Worm (Caenorhabditis elegans): Measurements from ENCODE around the gene xrn-1.

The xrn-1 gene

DNA sequence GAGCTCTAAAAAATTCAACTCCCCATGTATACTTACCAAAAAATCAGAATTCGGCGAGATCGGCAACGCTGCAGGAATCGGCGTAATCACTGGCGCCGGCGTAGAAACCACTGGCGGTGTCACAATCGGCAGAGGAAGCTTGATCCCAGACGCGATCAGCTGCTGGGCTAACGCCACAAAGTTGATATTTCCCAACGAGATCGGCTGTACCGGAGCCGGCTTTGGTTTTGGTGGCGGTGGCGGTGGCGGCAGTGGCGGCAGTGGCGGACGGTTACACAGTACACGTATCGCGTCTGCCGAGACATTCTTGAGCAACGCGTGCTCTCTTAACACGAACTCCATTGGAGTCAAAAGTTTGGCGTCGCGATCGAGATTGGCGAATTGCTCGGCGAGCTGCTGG, 34.1 kb upstream of the xrn-1 start:
- TF ChIP-seq nhr-42 (GFP tag; IDR thresholded peaks at IDR 0.05) = 0 out of 2 replicates have a peak, but pooled peaks have one; percentile 9
- TF ChIP-seq ctbp-1 (GFP tag; IDR thresholded peaks at IDR 0.05) = no peak
- peak; percentile 81 for TF ChIP-seq set-16 (GFP tag; IDR thresholded peaks at IDR 0.05)
- TF ChIP-seq egl-43 (GFP tag; IDR thresholded peaks at IDR 0.05) = no peak

DNA sequence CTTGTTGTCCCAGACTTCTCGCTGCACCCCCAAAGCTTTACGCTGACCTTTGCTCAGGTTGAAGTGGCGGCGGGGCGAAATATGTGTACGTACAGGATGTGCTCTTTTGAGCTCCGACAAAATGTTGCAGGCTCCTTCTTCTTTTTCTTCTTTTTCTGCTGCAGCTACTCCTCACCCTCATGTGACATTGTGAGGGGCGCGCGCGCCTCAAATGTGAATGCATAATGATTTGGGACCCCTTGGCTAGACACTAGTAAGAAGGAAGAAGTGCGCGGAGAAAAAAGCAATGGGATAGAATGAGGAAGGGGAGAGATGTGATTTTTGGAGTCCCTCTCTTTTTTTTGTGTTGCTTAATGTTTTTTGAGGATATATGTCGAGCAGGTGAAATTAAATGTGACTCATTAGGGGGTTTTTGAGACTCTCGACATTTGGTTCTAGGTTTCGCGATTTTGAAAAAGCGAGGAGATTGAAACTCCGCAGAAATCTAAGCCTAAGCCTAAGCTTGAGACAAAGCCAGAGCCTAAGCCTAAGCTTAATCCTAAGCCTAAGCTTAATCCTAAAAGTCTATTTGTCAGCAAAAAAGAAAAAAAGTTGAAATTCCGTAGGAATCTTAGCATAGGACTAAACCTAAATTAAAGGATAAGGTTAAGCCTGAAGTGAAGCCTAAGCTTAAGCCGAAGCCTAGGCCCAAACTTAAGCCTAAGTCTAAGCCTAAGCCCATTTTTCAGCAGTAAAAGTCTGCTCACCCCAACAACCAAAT, 31.8 kb upstream of the xrn-1 start:
- TF ChIP-seq ceh-20 (GFP tag; IDR thresholded peaks at IDR 0.05) = peak; percentile 59; the same call in 1 of the 2 replicates
- TF ChIP-seq skn-1 (tag; optimal IDR thresholded peaks at IDR 0.05) = no peak
- TF ChIP-seq F26F4.8 (GFP tag; conservative IDR thresholded peaks at IDR 0.05) = no peak
- TF ChIP-seq nhr-111 (GFP tag; optimal IDR thresholded peaks at IDR 0.05) = no peak
- TF ChIP-seq lsy-2 (tag; optimal IDR thresholded peaks at IDR 0.05) = peak; percentile 32 to 46
- TF ChIP-seq attf-4 (tag; optimal IDR thresholded peaks at IDR 0.05) = no peak
- TF ChIP-seq nhr-237 (tag; optimal IDR thresholded peaks at IDR 0.05) = no peak
- no peak for TF ChIP-seq hmg-1.1 (GFP tag; IDR thresholded peaks at IDR 0.05)
- TF ChIP-seq Y48G9A.11 (GFP tag; IDR thresholded peaks at IDR 0.05) = 0 out of 2 replicates have a peak, but pooled peaks have one; percentile 11
- no peak for TF ChIP-seq T26A8.4 (GFP tag; IDR thresholded peaks at IDR 0.05)
- no peak for TF ChIP-seq php-3 (GFP tag; IDR thresholded peaks at IDR 0.05)
- TF ChIP-seq lin-38 (GFP tag; IDR thresholded peaks at IDR 0.05) = peak; percentile 29; the same call in 1 of the 2 replicates
- no peak for TF ChIP-seq arid-1 (GFP tag; conservative IDR thresholded peaks at IDR 0.05)
- no peak for TF ChIP-seq daf-12 (tag; optimal IDR thresholded peaks at IDR 0.05)
- TF ChIP-seq ztf-11 (tag; optimal IDR thresholded peaks at IDR 0.05) = no peak
- no peak for TF ChIP-seq dmd-8 (GFP tag; IDR thresholded peaks at IDR 0.05)
- TF ChIP-seq cey-2 (tag; optimal IDR thresholded peaks at IDR 0.05; ENCODE audit: borderline replicate concordance, insufficient read depth) = no peak
- TF ChIP-seq set-16 (GFP tag; IDR thresholded peaks at IDR 0.05) = peak; percentile 27; the same call in 1 of the 2 replicates
- no peak for TF ChIP-seq nhr-76 (tag; optimal IDR thresholded peaks at IDR 0.05)
- TF ChIP-seq mdt-29 (GFP tag; IDR thresholded peaks at IDR 0.05) = no peak
- TF ChIP-seq mxl-2 (GFP tag; conservative IDR thresholded peaks at IDR 0.05) = no peak
- TF ChIP-seq ceh-82 (tag; optimal IDR thresholded peaks at IDR 0.05) = no peak
- no peak for TF ChIP-seq nhr-28 (tag; optimal IDR thresholded peaks at IDR 0.05)
- peak; percentile 88 for TF ChIP-seq aha-1 (tag)
- TF ChIP-seq ctbp-1 (GFP tag; IDR thresholded peaks at IDR 0.05) = peak; percentile 48; the same call in 1 of the 2 replicates
- peak in 1 of 2 experiments; percentile 43 for TF ChIP-seq mdl-1 (tag; optimal IDR thresholded peaks at IDR 0.05)
- TF ChIP-seq spr-1 (tag; optimal IDR thresholded peaks at IDR 0.05) = no peak
- TF ChIP-seq duxl-1 (tag; optimal IDR thresholded peaks at IDR 0.05; ENCODE audit: poor library complexity) = no peak
- TF ChIP-seq Y105C5A.15 (GFP tag; IDR thresholded peaks at IDR 0.05) = no peak
- TF ChIP-seq lin-15B (tag; optimal IDR thresholded peaks at IDR 0.05) = no peak
- 0 out of 2 replicates have a peak, but pooled peaks have one; percentile 7 for TF ChIP-seq egl-43 (GFP tag; IDR thresholded peaks at IDR 0.05)
- TF ChIP-seq mxl-3 (GFP tag; optimal IDR thresholded peaks at IDR 0.05) = no peak
- no peak for TF ChIP-seq zip-2 (tag; optimal IDR thresholded peaks at IDR 0.05)
- TF ChIP-seq mep-1 (tag; optimal IDR thresholded peaks at IDR 0.05) = peak; percentile 46
- TF ChIP-seq tra-1 (GFP tag; IDR thresholded peaks at IDR 0.05) = no peak
- peak in 1 of 2 experiments; percentile 12 for TF ChIP-seq unc-62 (GFP tag; optimal IDR thresholded peaks at IDR 0.05 in 1 of 2)
- no peak for TF ChIP-seq unc-62 (tag; optimal IDR thresholded peaks at IDR 0.05)
- TF ChIP-seq vab-7 (GFP tag; IDR thresholded peaks at IDR 0.05) = peak; percentile 44; the same call in 1 of the 2 replicates
- TF ChIP-seq ceh-62 (tag; optimal IDR thresholded peaks at IDR 0.05) = no peak
- peak; percentile 45 for TF ChIP-seq mes-2 (tag; optimal IDR thresholded peaks at IDR 0.05; ENCODE audit: poor library complexity, severe bottlenecking)
- TF ChIP-seq gei-8 (GFP tag; optimal IDR thresholded peaks at IDR 0.05) = no peak
- TF ChIP-seq dmd-6 (GFP tag; IDR thresholded peaks at IDR 0.05) = peak; percentile 35
- TF ChIP-seq saeg-2 (GFP tag; IDR thresholded peaks at IDR 0.05) = no peak
- no peak for TF ChIP-seq lin-39 (tag; optimal IDR thresholded peaks at IDR 0.05)
- peak; percentile 49 for TF ChIP-seq rbr-2 (tag; optimal IDR thresholded peaks at IDR 0.05)
- no peak for TF ChIP-seq hlh-11 (tag; optimal IDR thresholded peaks at IDR 0.05)
- no peak for TF ChIP-seq aly-2 (tag; optimal IDR thresholded peaks at IDR 0.05)

Measured in whole organism, L4 larva.